Worm (Caenorhabditis elegans) whole organism, midembryonic: ENCODE results near the gene spe-26.

Experiments used
- flt-1 ChIP-seq: fragments of 200-800 bp; sonication (Bioruptor generic); IDR thresholded peaks from 2 replicates; pipeline ENCODE4 v1.3.6; 2022; ENCODE audit warnings: missing genetic modification characterization, missing compliant biosample characterization
- ztf-23 ChIP-seq: fragments of 200-800 bp; sonication (Bioruptor generic); IDR thresholded peaks from 2 replicates; pipeline ENCODE4 v1.3.6; 2022; ENCODE audit warnings: missing genetic modification reagents, missing genetic modification characterization, missing compliant biosample characterization

ce11 chrIV:10357072-10357471, 34.7 kb downstream of the spe-26 start, which contains the start of gene R11A8.1:
- TF ChIP-seq flt-1 (GFP tag; lab: Robert Waterston, UW) (no peak), ztf-23 (GFP tag; lab: Robert Waterston, UW) (no peak)
